Worm (Caenorhabditis elegans) whole organism, L4/young adult: ENCODE results near the gene C29E4.17.

Source experiments
- W03F9.2 ChIP-seq: fragments of 150-350 bp; optimal IDR thresholded peaks from 2 replicates; lab custom pipeline; 2014; ENCODE audit warnings: missing biosample characterization, missing genetic modification characterization
- dao-5 ChIP-seq: sonication (generic microtip); optimal IDR thresholded peaks from 2 replicates; lab custom pipeline; 2016; ENCODE audit warnings: missing genotype, missing genetic modification characterization, moderate library complexity, missing compliant biosample characterization
- him-1 ChIP-seq: sonication (generic microtip); optimal IDR thresholded peaks from 2 replicates; lab custom pipeline; 2016; ENCODE audit warnings: missing genotype, missing genetic modification reagents, missing genetic modification characterization, missing compliant biosample characterization

ce11 chrIII:7956965-7957364 is 34.7 kb downstream of the C29E4.17 start, which contains the start of gene C29E4.9:
- TF ChIP-seq dao-5: no peak
- TF ChIP-seq him-1: no peak
- no peak for TF ChIP-seq W03F9.2
